Worm (Caenorhabditis elegans): ENCODE measurements around the gene tbc-9.

Gene tbc-9

DNA sequence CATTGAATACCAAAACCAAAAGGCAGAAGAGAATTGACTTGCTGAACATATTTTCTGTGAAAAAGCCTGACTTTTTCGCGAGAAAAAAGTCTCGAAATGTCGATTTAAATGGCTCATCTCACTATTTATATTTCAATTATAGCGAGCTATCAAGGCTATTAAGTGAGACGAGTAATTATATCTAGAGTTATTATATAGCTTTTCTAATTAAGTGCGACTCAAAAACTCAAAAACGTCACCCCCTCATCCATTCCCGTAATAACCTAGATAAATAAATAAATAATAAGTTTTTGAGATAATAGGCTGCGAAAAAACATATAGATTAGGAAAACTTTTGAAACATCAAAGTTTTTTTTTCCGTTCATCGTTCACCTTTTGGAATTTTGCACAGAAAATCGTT is 3.0 kb upstream of the tbc-9 start, which contains the start of gene nlp-17:
nlp-17 (minus strand) TSS at position 101 of the 400 bp plus-strand sequence.
- TF ChIP-seq pha-4 (tag; optimal IDR thresholded peaks at IDR 0.05) (no peak), unc-39 (tag; optimal IDR thresholded peaks at IDR 0.05) (no peak), nhr-12 (tag; optimal IDR thresholded peaks at IDR 0.05) (no peak), sptf-1 (tag; optimal IDR thresholded peaks at IDR 0.05) (no peak), tbx-8 (GFP tag; optimal IDR thresholded peaks at IDR 0.05) (no peak), elt-1 (tag; optimal IDR thresholded peaks at IDR 0.05; ENCODE audit: borderline replicate concordance, insufficient read depth) (no peak), lsy-2 (tag; optimal IDR thresholded peaks at IDR 0.05) (no peak), hlh-1 (tag; optimal IDR thresholded peaks at IDR 0.05) (no peak), nhr-28 (tag; optimal IDR thresholded peaks at IDR 0.05) (no peak), zip-8 (tag; optimal IDR thresholded peaks at IDR 0.05) (no peak), snpc-4 (tag; optimal IDR thresholded peaks at IDR 0.05) (no peak), drap-1 (GFP tag; optimal IDR thresholded peaks at IDR 0.05) (no peak), mep-1 (tag; optimal IDR thresholded peaks at IDR 0.05) (no peak), elt-3 (tag; optimal IDR thresholded peaks at IDR 0.05) (no peak)

DNA sequence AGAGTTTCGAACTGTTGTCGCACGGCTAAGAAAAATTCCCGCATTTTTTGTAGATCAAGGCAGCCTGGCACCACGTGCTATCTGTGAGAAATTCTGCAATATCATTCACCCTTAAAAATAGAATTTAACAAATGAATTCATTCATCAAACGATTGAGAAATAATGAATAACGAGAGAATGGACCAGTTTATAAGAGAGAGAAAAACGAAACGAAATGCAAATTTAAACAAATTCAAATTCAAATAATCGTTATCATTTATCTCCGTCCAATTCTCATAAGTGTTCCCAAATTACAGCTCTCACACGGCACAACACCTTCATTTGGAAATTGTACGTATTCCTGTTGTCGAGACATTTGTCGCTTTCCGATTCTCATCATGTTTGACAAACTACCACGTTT is 2.5 kb upstream of the tbc-9 start, which contains the start of gene seld-1:
seld-1 (plus strand) TSS at position 301 of the 400 bp plus-strand sequence.
- TF ChIP-seq unc-39 (tag; optimal IDR thresholded peaks at IDR 0.05) (no peak), sptf-1 (tag; optimal IDR thresholded peaks at IDR 0.05) (no peak), ztf-11 (tag; optimal IDR thresholded peaks at IDR 0.05) (no peak), elt-1 (tag; optimal IDR thresholded peaks at IDR 0.05; ENCODE audit: borderline replicate concordance, insufficient read depth) (no peak), sem-2 (GFP tag; optimal IDR thresholded peaks at IDR 0.05) (no peak), ham-2 (GFP tag; optimal IDR thresholded peaks at IDR 0.05) (no peak), bed-3 (GFP tag; optimal IDR thresholded peaks at IDR 0.05) (no peak), ces-1 (GFP tag; optimal IDR thresholded peaks at IDR 0.05) (no peak), mab-5 (tag; optimal IDR thresholded peaks at IDR 0.05) (no peak), nhr-2 (tag; optimal IDR thresholded peaks at IDR 0.05) (no peak), M03D4.4 (tag; optimal IDR thresholded peaks at IDR 0.05) (no peak), unc-120 (tag; optimal IDR thresholded peaks at IDR 0.05; ENCODE audit: poor library complexity, severe bottlenecking) (no peak), nhr-76 (tag; optimal IDR thresholded peaks at IDR 0.05) (no peak), zip-8 (tag; optimal IDR thresholded peaks at IDR 0.05) (no peak), lsy-2 (tag; optimal IDR thresholded peaks at IDR 0.05) (no peak), nhr-28 (tag; optimal IDR thresholded peaks at IDR 0.05) (no peak), lin-13 (tag; optimal IDR thresholded peaks at IDR 0.05) (no peak), ceh-43 (GFP tag; optimal IDR thresholded peaks at IDR 0.05) (no peak), ceh-39 (tag; optimal IDR thresholded peaks at IDR 0.05) (no peak)

- TF ChIP-seq drap-1 (GFP tag; optimal IDR thresholded peaks at IDR 0.05) = no peak
- no peak for TF ChIP-seq unc-39 (tag; optimal IDR thresholded peaks at IDR 0.05)
- TF ChIP-seq hlh-1 (tag; optimal IDR thresholded peaks at IDR 0.05) = no peak
- no peak for TF ChIP-seq sem-2 (GFP tag; optimal IDR thresholded peaks at IDR 0.05)
- no peak for TF ChIP-seq ztf-11 (tag; optimal IDR thresholded peaks at IDR 0.05)
- TF ChIP-seq lin-13 (tag; optimal IDR thresholded peaks at IDR 0.05) = no peak
- no peak for TF ChIP-seq mab-5 (tag; optimal IDR thresholded peaks at IDR 0.05)
- TF ChIP-seq nhr-237 (tag; optimal IDR thresholded peaks at IDR 0.05) = no peak
- TF ChIP-seq bed-3 (GFP tag; optimal IDR thresholded peaks at IDR 0.05) = no peak
- no peak for TF ChIP-seq M03D4.4 (tag; optimal IDR thresholded peaks at IDR 0.05)
- no peak for TF ChIP-seq ceh-83 (GFP tag; optimal IDR thresholded peaks at IDR 0.05)
- no peak for TF ChIP-seq nhr-2 (tag; optimal IDR thresholded peaks at IDR 0.05)
- TF ChIP-seq nhr-28 (tag; optimal IDR thresholded peaks at IDR 0.05) = no peak
- TF ChIP-seq sptf-1 (tag; optimal IDR thresholded peaks at IDR 0.05) = no peak
- TF ChIP-seq ceh-39 (tag; optimal IDR thresholded peaks at IDR 0.05) = no peak
- no peak for TF ChIP-seq unc-62 (GFP tag; optimal IDR thresholded peaks at IDR 0.05)
- TF ChIP-seq mls-2 (tag; optimal IDR thresholded peaks at IDR 0.05) = no peak
- TF ChIP-seq ham-2 (GFP tag; optimal IDR thresholded peaks at IDR 0.05) = no peak
- no peak for TF ChIP-seq flh-1 (GFP tag; optimal IDR thresholded peaks at IDR 0.05)
Measured at ce11 chrIV:13493719-13494118, 8.9 kb downstream of the tbc-9 start.

ce11 chrIV:13492271-13492670 is 10.4 kb downstream of the tbc-9 start, which contains the start of gene Y45F10A.7:
Y45F10A.7 (plus strand) TSS chrIV:13492571.
- TF ChIP-seq lsy-2 (tag; optimal IDR thresholded peaks at IDR 0.05) = no peak
- no peak for TF ChIP-seq nhr-76 (tag; optimal IDR thresholded peaks at IDR 0.05)
- no peak for TF ChIP-seq pha-4 (tag; optimal IDR thresholded peaks at IDR 0.05)
- TF ChIP-seq cnd-1 (tag; optimal IDR thresholded peaks at IDR 0.05) = no peak
